Worm (Caenorhabditis elegans) whole organism, L3 larva: ENCODE results near the gene C46C2.6.
A peak's percentile ranks its signal among the peaks of the same experiment; 100 is the strongest.

Source experiments
- ama-1 ChIP-seq: fragments of 150-350 bp; optimal IDR thresholded peaks from 2 replicates; lab custom pipeline; 2018
- ceh-16 ChIP-seq: sonication (generic microtip); optimal IDR thresholded peaks from 2 replicates; lab custom pipeline; 2017; ENCODE audit warnings: missing biosample characterization, missing genetic modification characterization
- daf-12 ChIP-seq: fragments of 150-350 bp; optimal IDR thresholded peaks from 2 replicates; lab custom pipeline; 2014; ENCODE audit warnings: missing biosample characterization, missing genetic modification reagents, missing genetic modification characterization
- egl-27 ChIP-seq: sonication (generic microtip); optimal IDR thresholded peaks from 4 replicates; lab custom pipeline; 2017; ENCODE audit warnings: missing biosample characterization, missing genetic modification reagents, missing genetic modification characterization
- egl-5 ChIP-seq: fragments of 150-350 bp; optimal IDR thresholded peaks from 2 replicates; lab custom pipeline; 2017; ENCODE audit warnings: missing biosample characterization, missing genetic modification reagents, missing genetic modification characterization, inconsistent platforms
- elt-2 ChIP-seq: sonication (generic microtip); optimal IDR thresholded peaks from 2 replicates; lab custom pipeline; 2016; ENCODE audit warnings: missing genetic modification reagents, mild to moderate bottlenecking, missing genetic modification characterization, missing compliant biosample characterization
- lin-39 ChIP-seq: fragments of 150-350 bp; optimal IDR thresholded peaks from 2 replicates; lab custom pipeline; 2018; ENCODE audit warnings: missing biosample characterization, missing genetic modification reagents, missing genetic modification characterization
- nhr-11 ChIP-seq: fragments of 150-350 bp; optimal IDR thresholded peaks from 2 replicates; lab custom pipeline; 2014; ENCODE audit warnings: missing biosample characterization, missing genetic modification characterization
- nhr-76 ChIP-seq: fragments of 150-350 bp; sonication (generic microtip); optimal IDR thresholded peaks from 5 replicates; lab custom pipeline; 2014; ENCODE audit warnings: missing biosample characterization, missing genetic modification characterization
- nhr-77 ChIP-seq: fragments of 150-350 bp; optimal IDR thresholded peaks from 2 replicates; lab custom pipeline; 2014; ENCODE audit warnings: missing biosample characterization, missing genetic modification characterization
- pha-4 ChIP-seq: fragments of 150-350 bp; optimal IDR thresholded peaks from 2 replicates; lab custom pipeline; 2014; ENCODE audit warnings: missing biosample characterization, missing genetic modification reagents, missing genetic modification characterization
- pqm-1 ChIP-seq: fragments of 150-350 bp; optimal IDR thresholded peaks from 2 replicates; lab custom pipeline; 2017; ENCODE audit warnings: missing biosample characterization, missing genetic modification characterization, inconsistent platforms
- sea-2 ChIP-seq: fragments of 150-350 bp; sonication (generic microtip); optimal IDR thresholded peaks from 4 replicates; lab custom pipeline; 2014; ENCODE audit warnings: missing biosample characterization, missing genetic modification reagents, missing genetic modification characterization
- ztf-4 ChIP-seq: fragments of 150-350 bp; optimal IDR thresholded peaks from 2 replicates; lab custom pipeline; 2014; ENCODE audit warnings: missing biosample characterization, missing genetic modification characterization

- TF ChIP-seq lin-39 (tag; lab: Kevin White, UChicago) (no peak), ceh-16 (tag; lab: Kevin White, UChicago) (no peak), ama-1 (lab: Kevin White, UChicago) (no peak), egl-5 (no peak), nhr-77 (no peak), daf-12 (tag; lab: Kevin White, UChicago) (no peak), sea-2 (GFP tag; lab: Kevin White, UChicago) (no peak), ztf-4 (tag; lab: Kevin White, UChicago) (no peak), elt-2 (tag; lab: Kevin White, UChicago) (no peak), pha-4 (tag; lab: Kevin White, UChicago) (peak; percentile 18), nhr-76 (no peak), nhr-11 (tag; lab: Kevin White, UChicago) (no peak), pqm-1 (tag; lab: Kevin White, UChicago) (no peak), egl-27 (tag; lab: Kevin White, UChicago) (no peak)
Measured at ce11 chrIV:9212121-9212520, at the start of gene C46C2.6.
